Worm (Caenorhabditis elegans): ENCODE data around the gene R04A9.3.

DNA sequence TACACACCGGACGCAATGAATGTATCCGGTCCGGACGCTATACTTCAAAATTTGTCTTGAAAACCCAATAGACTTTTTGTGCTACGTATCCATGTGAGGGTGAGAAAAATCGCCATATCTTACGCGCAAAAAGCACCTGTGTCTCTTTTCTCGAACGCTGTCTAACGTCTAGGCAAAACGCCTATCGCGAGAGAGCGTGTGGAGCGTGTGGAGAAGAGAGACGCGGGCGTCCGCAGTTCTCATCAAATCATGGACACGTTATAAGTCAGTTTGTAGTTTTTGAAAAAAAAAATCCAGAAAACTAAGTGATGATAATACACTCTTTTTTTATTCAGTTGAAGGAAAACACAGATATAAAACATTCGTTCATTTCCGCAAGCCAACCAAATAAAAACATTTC, 624 bp upstream of the R04A9.3 start:
- no peak for TF ChIP-seq madf-2 (tag; optimal IDR thresholded peaks at IDR 0.05)
- no peak for TF ChIP-seq tbx-2 (tag; optimal IDR thresholded peaks at IDR 0.05)
- TF ChIP-seq zip-5 (tag; optimal IDR thresholded peaks at IDR 0.05): no peak
- no peak for TF ChIP-seq ceh-6 (GFP tag; optimal IDR thresholded peaks at IDR 0.05)
- TF ChIP-seq ceh-24 (tag; optimal IDR thresholded peaks at IDR 0.05): no peak
- no peak for TF ChIP-seq pat-9 (tag; optimal IDR thresholded peaks at IDR 0.05)
- TF ChIP-seq F13H6.1 (tag; optimal IDR thresholded peaks at IDR 0.05): no peak
- TF ChIP-seq sox-4 (tag; optimal IDR thresholded peaks at IDR 0.05): no peak
- TF ChIP-seq ama-1 (optimal IDR thresholded peaks at IDR 0.05): no peak

Measured in whole organism, late embryonic.